Worm (Caenorhabditis elegans): Measurements from ENCODE around the gene Y53F4B.43.

DNA sequence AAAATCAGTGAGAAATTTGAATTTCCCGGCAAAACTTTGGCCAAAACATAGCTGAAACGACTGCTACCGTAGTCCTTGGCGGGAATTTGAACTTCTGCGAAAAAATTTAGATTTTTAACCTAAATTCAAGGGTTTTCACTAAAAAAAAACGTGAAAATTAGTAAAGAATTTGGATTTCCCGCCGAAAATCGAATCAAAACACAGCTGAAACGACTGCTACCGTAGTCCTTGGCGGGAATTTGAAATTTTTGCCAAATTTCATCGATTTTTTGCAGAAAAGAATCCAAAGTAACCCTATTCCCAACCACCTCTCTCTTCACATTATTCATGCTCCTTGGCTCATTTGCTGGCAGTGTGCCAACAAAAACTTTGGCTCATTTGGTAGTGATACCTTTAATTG is 36.8 kb downstream of the Y53F4B.43 start:
- no peak for TF ChIP-seq ceh-36 (tag; optimal IDR thresholded peaks at IDR 0.05)
- TF ChIP-seq flt-1 (GFP tag; IDR thresholded peaks at IDR 0.05), result no peak
- TF ChIP-seq ama-1 (optimal IDR thresholded peaks at IDR 0.05), result no peak
